Fruit fly (Drosophila melanogaster): ENCODE measurements around the gene FER.

DNA sequence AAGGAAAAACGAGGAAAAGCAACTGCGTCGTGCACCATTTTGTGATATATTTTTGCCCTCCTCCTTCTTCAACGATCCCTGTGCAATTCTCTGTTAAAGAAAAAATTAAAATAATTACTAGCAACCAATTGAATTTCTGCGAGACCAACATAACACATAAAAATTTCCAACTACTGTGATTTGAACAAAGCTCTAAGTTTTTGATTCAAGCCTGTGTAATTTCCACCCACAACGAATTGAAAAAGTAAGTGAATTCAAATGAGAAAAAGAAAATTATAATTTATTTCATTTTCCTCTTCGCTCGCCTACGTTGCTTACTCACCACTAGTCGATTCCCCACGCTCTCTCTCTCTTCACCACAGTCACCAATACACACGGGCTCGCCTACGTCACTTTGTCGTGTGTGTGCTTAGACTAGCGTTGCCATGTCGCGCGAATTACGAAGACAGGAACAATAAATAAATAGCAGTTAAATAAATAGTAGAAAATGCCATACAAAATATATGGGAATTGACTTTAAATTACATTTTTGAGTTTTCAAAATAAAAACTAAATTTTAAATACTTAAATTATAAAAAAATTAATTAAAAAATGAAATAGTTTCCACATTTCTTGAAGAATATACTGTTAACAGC is 52.0 kb downstream of the FER start:
- TF ChIP-seq CG14441 (GFP tag; IDR thresholded peaks at IDR 0.05), result no peak
- TF ChIP-seq CTCF (GFP tag; optimal IDR thresholded peaks at IDR 0.05), result peak; percentile 40
- no peak for TF ChIP-seq usp (GFP tag; optimal IDR thresholded peaks at IDR 0.05)
- no peak for TF ChIP-seq hkb (optimal IDR thresholded peaks at IDR 0.05)
- peak; percentile 57; the same call in 1 of the 2 replicates for TF ChIP-seq hkb (GFP tag; IDR thresholded peaks at IDR 0.05)
- TF ChIP-seq ems (GFP tag; optimal IDR thresholded peaks at IDR 0.05), result no peak
- peak; percentile 58 for TF ChIP-seq Rfx (GFP tag; IDR thresholded peaks at IDR 0.05)
- peak; percentile 70 for TF ChIP-seq kah (GFP tag; optimal IDR thresholded peaks at IDR 0.05)
- no peak for TF ChIP-seq pho (GFP tag; optimal IDR thresholded peaks at IDR 0.05)
- no peak for TF ChIP-seq Poxn (GFP tag; IDR thresholded peaks at IDR 0.05)

All from whole organism, embryonic.